Worm (Caenorhabditis elegans): ENCODE data around the gene gtsf-1.

gtsf-1 gene

DNA sequence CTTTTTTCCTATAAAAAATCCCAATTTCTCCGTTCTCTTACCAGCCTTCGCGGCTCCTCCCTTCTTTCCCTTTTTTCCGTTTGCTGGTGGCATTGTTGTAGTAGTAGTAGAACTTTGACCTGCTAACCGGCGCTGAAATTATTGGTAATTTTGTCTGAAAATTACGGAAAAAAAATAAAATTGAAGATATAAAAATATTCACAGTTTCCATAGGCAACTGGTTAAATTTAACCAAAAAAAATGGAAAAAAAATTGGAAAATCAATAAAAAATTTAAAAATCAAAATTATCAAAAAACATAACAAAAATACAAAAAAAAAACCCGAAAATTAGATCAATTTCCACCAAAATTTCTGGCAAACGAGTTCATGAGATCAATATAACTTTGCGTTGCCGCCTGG lies 10.8 kb upstream of the gtsf-1 start, which contains the start of gene map-2:
map-2 (minus strand) TSS at position 101 of the 400 bp plus-strand sequence.
- TF ChIP-seq zip-4 (GFP tag; optimal IDR thresholded peaks at IDR 0.05) (no peak), mep-1 (tag; optimal IDR thresholded peaks at IDR 0.05) (no peak), efl-3 (GFP tag; optimal IDR thresholded peaks at IDR 0.05) (no peak), isw-1 (GFP tag; IDR thresholded peaks at IDR 0.05) (no peak), ces-1 (GFP tag; optimal IDR thresholded peaks at IDR 0.05) (no peak), ztf-11 (tag; optimal IDR thresholded peaks at IDR 0.05) (no peak), irx-1 (tag; optimal IDR thresholded peaks at IDR 0.05) (no peak), C04F5.9 (tag; optimal IDR thresholded peaks at IDR 0.05) (no peak), mef-2 (tag; optimal IDR thresholded peaks at IDR 0.05) (no peak), hlh-17 (GFP tag; optimal IDR thresholded peaks at IDR 0.05; ENCODE audit: borderline replicate concordance) (no peak), mab-9 (GFP tag; IDR thresholded peaks at IDR 0.05) (no peak), unc-86 (tag; optimal IDR thresholded peaks at IDR 0.05) (no peak), unc-30 (tag; optimal IDR thresholded peaks at IDR 0.05) (no peak), lin-39 (tag; optimal IDR thresholded peaks at IDR 0.05) (no peak), tbx-2 (tag; optimal IDR thresholded peaks at IDR 0.05) (no peak)

DNA sequence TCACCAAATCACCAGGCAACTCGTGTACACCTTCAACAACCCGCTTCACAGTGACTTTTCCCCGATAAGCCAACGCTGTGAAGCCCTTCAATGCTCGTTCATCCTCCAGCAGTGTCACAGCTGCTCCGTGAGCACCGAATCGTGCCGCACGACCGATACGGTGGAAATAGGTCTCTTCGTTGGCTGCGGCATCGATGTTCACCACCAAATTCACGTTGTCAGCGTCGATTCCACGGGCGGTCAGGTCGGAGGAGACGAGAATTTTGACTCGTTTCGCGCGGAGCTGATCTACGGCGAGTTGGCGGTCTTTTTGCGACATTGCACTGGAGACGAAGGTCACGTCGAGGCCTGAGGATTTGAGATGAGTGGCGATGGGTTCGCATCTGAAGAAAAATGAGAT lies 4.9 kb upstream of the gtsf-1 start:
- TF ChIP-seq lin-35 (GFP tag; optimal IDR thresholded peaks at IDR 0.05): no peak
- TF ChIP-seq nhr-19 (GFP tag; conservative IDR thresholded peaks at IDR 0.05): no peak
- no peak for TF ChIP-seq ceh-63 (GFP tag; optimal IDR thresholded peaks at IDR 0.05)

DNA sequence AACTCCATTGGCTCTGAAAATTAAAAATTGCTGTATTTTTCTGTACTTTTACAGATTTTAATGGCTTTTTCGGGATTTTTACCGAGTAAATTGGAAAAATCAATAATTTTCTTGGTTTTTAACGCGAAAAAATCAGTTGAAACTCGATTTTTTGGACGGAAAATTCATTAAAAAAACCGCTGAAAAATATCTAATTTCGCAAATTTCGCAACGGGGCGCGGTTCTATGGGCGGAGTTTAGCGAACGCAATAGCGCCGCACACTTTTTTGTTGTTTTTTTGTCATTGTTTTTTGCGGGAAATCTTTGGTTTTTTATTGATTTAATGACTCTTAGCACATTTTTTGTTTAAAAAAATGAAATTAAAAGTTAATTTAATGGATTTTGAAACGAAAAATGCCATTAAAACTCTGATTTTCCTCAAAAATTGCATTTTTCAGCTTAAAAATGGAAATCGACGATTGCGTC lies 2.2 kb upstream of the gtsf-1 start, which contains the start of the genes mel-46 and lsy-13:
mel-46 (minus strand) TSS at position 51 of the 465 bp plus-strand sequence.
lsy-13 (plus strand) TSS at position 440 of the 465 bp plus-strand sequence.
- TF ChIP-seq hlh-17 (GFP tag; optimal IDR thresholded peaks at IDR 0.05; ENCODE audit: borderline replicate concordance) (no peak), mdl-1 (tag; optimal IDR thresholded peaks at IDR 0.05) (no peak), elt-2 (tag; optimal IDR thresholded peaks at IDR 0.05) (no peak), unc-86 (tag; optimal IDR thresholded peaks at IDR 0.05) (peak; percentile 11), tlp-1 (tag; optimal IDR thresholded peaks at IDR 0.05) (no peak), lin-35 (GFP tag; optimal IDR thresholded peaks at IDR 0.05) (peak; percentile 30 to 43), nhr-90 (tag; optimal IDR thresholded peaks at IDR 0.05; ENCODE audit: poor library complexity) (no peak), ztf-4 (tag; optimal IDR thresholded peaks at IDR 0.05) (no peak), nhr-11 (tag; optimal IDR thresholded peaks at IDR 0.05) (no peak), xbp-1 (tag; optimal IDR thresholded peaks at IDR 0.05) (peak; percentile 48), nhr-12 (tag; optimal IDR thresholded peaks at IDR 0.05) (no peak), nhr-76 (tag; optimal IDR thresholded peaks at IDR 0.05) (no peak), unc-98 (GFP tag; IDR thresholded peaks at IDR 0.05) (no peak), unc-62 (GFP tag; optimal IDR thresholded peaks at IDR 0.05) (no peak), egl-27 (tag; optimal IDR thresholded peaks at IDR 0.05) (no peak), nhr-20 (tag; optimal IDR thresholded peaks at IDR 0.05) (no peak), ceh-88 (GFP tag; IDR thresholded peaks at IDR 0.05) (no peak), isw-1 (GFP tag; IDR thresholded peaks at IDR 0.05) (peak; percentile 26; the same call in 1 of the 2 replicates), C16A3.4 (tag; optimal IDR thresholded peaks at IDR 0.05) (peak; percentile 62), skn-1 (tag; optimal IDR thresholded peaks at IDR 0.05) (peak; percentile 95), lin-15B (tag; optimal IDR thresholded peaks at IDR 0.05) (peak; percentile 17), nhr-19 (GFP tag; conservative IDR thresholded peaks at IDR 0.05) (peak; percentile 10; the same call in 1 of the 2 replicates), nhr-47 (tag; optimal IDR thresholded peaks at IDR 0.05) (no peak), dsc-1 (tag; optimal IDR thresholded peaks at IDR 0.05) (peak; percentile 9), blmp-1 (tag; optimal IDR thresholded peaks at IDR 0.05) (peak; percentile 20), Y116A8C.19 (tag; optimal IDR thresholded peaks at IDR 0.05; ENCODE audit: borderline replicate concordance) (no peak), fkh-8 (tag; optimal IDR thresholded peaks at IDR 0.05) (no peak), snu-23 (GFP tag; optimal IDR thresholded peaks at IDR 0.05) (peak; percentile 58), ets-5 (GFP tag; IDR thresholded peaks at IDR 0.05) (no peak), fos-1 (tag; optimal IDR thresholded peaks at IDR 0.05) (no peak), C04F5.9 (tag; optimal IDR thresholded peaks at IDR 0.05) (no peak), tbx-2 (tag; optimal IDR thresholded peaks at IDR 0.05) (peak; percentile 29), fkh-10 (GFP tag; optimal IDR thresholded peaks at IDR 0.05) (no peak), ces-1 (GFP tag; optimal IDR thresholded peaks at IDR 0.05) (no peak), lsy-2 (tag; optimal IDR thresholded peaks at IDR 0.05) (peak; percentile 56 to 71), C34B4.2 (tag; optimal IDR thresholded peaks at IDR 0.05) (no peak), lin-39 (tag; optimal IDR thresholded peaks at IDR 0.05) (no peak), egl-13 (tag; optimal IDR thresholded peaks at IDR 0.05) (no peak), nhr-28 (tag; optimal IDR thresholded peaks at IDR 0.05) (no peak), irx-1 (tag; optimal IDR thresholded peaks at IDR 0.05) (no peak)
